Fruit fly (Drosophila melanogaster) whole organism, embryonic: ENCODE data around the gene NFAT.

Experiments used
- Bgb ChIP-seq: fragments of 200-800 bp; sonication (Bioruptor generic); IDR thresholded peaks from 2 replicates; pipeline ENCODE4 v1.3.6; 2022; ENCODE audit warnings: missing biosample characterization, missing genetic modification characterization; ENCODE audit not compliant: partially characterized antibody
- CG15479 ChIP-seq: fragments of 200-800 bp; sonication (Bioruptor generic); optimal IDR thresholded peaks from 3 replicates; lab custom pipeline; 2019; ENCODE audit warnings: missing biosample characterization, mild to moderate bottlenecking, missing genetic modification characterization, moderate library complexity
- CG16813 ChIP-seq: fragments of 200-800 bp; sonication (Bioruptor generic); IDR thresholded peaks from 3 replicates; pipeline ENCODE4 v1.3.6; 2022; ENCODE audit warnings: missing biosample characterization, missing genetic modification characterization; ENCODE audit not compliant: partially characterized antibody
- CG17912 ChIP-seq: fragments of 200-800 bp; sonication (Bioruptor generic); optimal IDR thresholded peaks from 2 replicates; lab custom pipeline; 2018; ENCODE audit warnings: missing biosample characterization, mild to moderate bottlenecking, missing genetic modification characterization
- CG33557 ChIP-seq: fragments of 200-800 bp; sonication (Bioruptor generic); optimal IDR thresholded peaks from 2 replicates; lab custom pipeline; 2019; ENCODE audit warnings: missing biosample characterization, mild to moderate bottlenecking, missing genetic modification characterization, moderate library complexity
- CG3726 ChIP-seq: fragments of 200-800 bp; sonication (Bioruptor generic); IDR thresholded peaks from 3 replicates; pipeline ENCODE4, ENCODE4 v1.3.6; 2022; ENCODE audit warnings: missing biosample characterization, missing genetic modification characterization
- CG3995 ChIP-seq: fragments of 200-800 bp; sonication (Bioruptor generic); optimal IDR thresholded peaks from 3 replicates; lab custom pipeline; 2016; ENCODE audit warnings: missing biosample characterization, missing genetic modification characterization
- CG42726 ChIP-seq: fragments of 200-800 bp; sonication (Bioruptor generic); IDR thresholded peaks from 2 replicates; pipeline ENCODE4 v1.3.6; 2022; ENCODE audit warnings: missing biosample characterization, missing genetic modification characterization; ENCODE audit not compliant: partially characterized antibody
- CG4282 ChIP-seq: fragments of 200-800 bp; sonication (Bioruptor generic); optimal IDR thresholded peaks from 2 replicates; lab custom pipeline; 2016; ENCODE audit warnings: missing biosample characterization, missing genetic modification characterization
- CG4820 ChIP-seq: fragments of 200-800 bp; sonication (Bioruptor generic); optimal IDR thresholded peaks from 3 replicates; lab custom pipeline; 2016; ENCODE audit warnings: missing biosample characterization, missing genetic modification characterization
- CG6791 ChIP-seq: fragments of 200-800 bp; sonication (Bioruptor generic); IDR thresholded peaks from 3 replicates; pipeline ENCODE4 v1.3.6; 2022; ENCODE audit warnings: missing biosample characterization, missing genetic modification characterization; ENCODE audit not compliant: partially characterized antibody
- Dip2 ChIP-seq: fragments of 200-800 bp; sonication (Bioruptor generic); IDR thresholded peaks from 2 replicates; pipeline ENCODE4 v1.3.6; 2022; ENCODE audit warnings: missing biosample characterization, missing genetic modification characterization
- E2f2 ChIP-seq: fragments of 200-800 bp; sonication (Bioruptor generic); IDR thresholded peaks from 2 replicates; pipeline ENCODE4 v1.3.6; 2022; ENCODE audit warnings: missing biosample characterization, missing genetic modification characterization
- Fer1 ChIP-seq: fragments of 200-800 bp; sonication (Bioruptor generic); optimal IDR thresholded peaks from 2 replicates; lab custom pipeline; 2017; ENCODE audit warnings: missing biosample characterization, mild to moderate bottlenecking, missing genetic modification characterization
- HLH4C ChIP-seq: fragments of 200-800 bp; sonication (Bioruptor generic); IDR thresholded peaks from 3 replicates; pipeline ENCODE4 v1.3.6; 2022; ENCODE audit warnings: missing biosample characterization, missing genetic modification characterization; ENCODE audit not compliant: partially characterized antibody
- Jarid2 ChIP-seq: fragments of 200-800 bp; sonication (Bioruptor generic); optimal IDR thresholded peaks from 3 replicates; lab custom pipeline; 2017; ENCODE audit warnings: mild to moderate bottlenecking, missing biosample characterization, missing genetic modification reagents, missing genetic modification characterization
- NC2α ChIP-seq: fragments of 200-800 bp; sonication (Bioruptor generic); optimal IDR thresholded peaks from 2 replicates; lab custom pipeline; 2016; ENCODE audit warnings: missing biosample characterization, missing genetic modification characterization
- Opbp ChIP-seq: fragments of 200-800 bp; sonication (Bioruptor generic); IDR thresholded peaks from 3 replicates; pipeline ENCODE4 v1.3.6; 2022; ENCODE audit warnings: missing biosample characterization, missing genetic modification characterization; ENCODE audit not compliant: partially characterized antibody
- Trl ChIP-seq, 3 experiments: fragments of >200 bp in 2 of 3; fragments of 200-800 bp in 1 of 3; sonication (Bioruptor generic) in 1 of 3; optimal IDR thresholded peaks; 2 replicates in 1 of 3; 3 replicates in 2 of 3; lab custom pipeline; 2016 to 2017; ENCODE audit warnings: missing biosample characterization in 1 of 3, missing genetic modification characterization in 1 of 3
- Xrp1 ChIP-seq: fragments of 200-800 bp; sonication (Bioruptor generic); IDR thresholded peaks from 2 replicates; pipeline ENCODE4 v1.3.6; 2022; ENCODE audit warnings: missing biosample characterization, missing genetic modification characterization
- bbx ChIP-seq: fragments of 200-800 bp; sonication (Bioruptor generic); IDR thresholded peaks from 2 replicates; pipeline ENCODE4 v1.3.6; 2022; ENCODE audit warnings: missing biosample characterization, missing genetic modification characterization; ENCODE audit not compliant: partially characterized antibody
- bowl ChIP-seq: fragments of 200-800 bp; sonication (Bioruptor generic); IDR thresholded peaks from 2 replicates; pipeline ENCODE4 v1.3.6; 2022; ENCODE audit warnings: missing biosample characterization, missing genetic modification characterization
- br ChIP-seq: fragments of >200 bp; optimal IDR thresholded peaks from 2 replicates; lab custom pipeline; 2017
- chinmo ChIP-seq: fragments of 200-800 bp; sonication (Bioruptor generic); IDR thresholded peaks from 4 replicates; pipeline ENCODE4 v1.3.6; 2022; ENCODE audit warnings: missing biosample characterization, missing genetic modification characterization; ENCODE audit not compliant: partially characterized antibody
- croc ChIP-seq: fragments of 200-800 bp; sonication (Bioruptor generic); conservative IDR thresholded peaks from 3 replicates; pipeline ENCODE4 v1.3.6; 2022; ENCODE audit warnings: missing biosample characterization, missing genetic modification characterization
- crol ChIP-seq: fragments of 200-800 bp; sonication (Bioruptor generic); IDR thresholded peaks from 2 replicates; pipeline ENCODE4 v1.3.6; 2022; ENCODE audit warnings: missing biosample characterization, missing genetic modification characterization
- cwo ChIP-seq: fragments of 200-800 bp; sonication (Bioruptor generic); optimal IDR thresholded peaks from 3 replicates; lab custom pipeline; 2017; ENCODE audit warnings: missing biosample characterization, missing genetic modification characterization, mild to moderate bottlenecking, moderate library complexity, missing genetic modification reagents
- jing ChIP-seq: fragments of 200-800 bp; sonication (Bioruptor generic); optimal IDR thresholded peaks from 2 replicates; lab custom pipeline; 2018; ENCODE audit warnings: missing biosample characterization, mild to moderate bottlenecking, missing genetic modification characterization
- kah ChIP-seq: fragments of 200-800 bp; sonication (Bioruptor generic); optimal IDR thresholded peaks from 2 replicates; lab custom pipeline; 2018; ENCODE audit warnings: missing biosample characterization, mild to moderate bottlenecking, missing genetic modification characterization
- kni ChIP-seq: fragments of 200-800 bp; sonication (Bioruptor generic); optimal IDR thresholded peaks from 3 replicates; lab custom pipeline; 2017; ENCODE audit warnings: mild to moderate bottlenecking, missing biosample characterization, missing genetic modification reagents, missing genetic modification characterization
- knrl ChIP-seq: fragments of 200-800 bp; sonication (Bioruptor generic); IDR thresholded peaks from 3 replicates; pipeline ENCODE4 v1.3.6; 2022; ENCODE audit warnings: missing biosample characterization, missing genetic modification characterization; ENCODE audit not compliant: partially characterized antibody
- lbe ChIP-seq: fragments of 200-800 bp; sonication (Bioruptor generic); optimal IDR thresholded peaks from 2 replicates; lab custom pipeline; 2016; ENCODE audit warnings: missing biosample characterization, mild to moderate bottlenecking, missing genetic modification characterization
- seq ChIP-seq: fragments of 200-800 bp; sonication (Bioruptor generic); IDR thresholded peaks from 2 replicates; pipeline ENCODE4 v1.3.6; 2022; ENCODE audit warnings: missing biosample characterization, missing genetic modification characterization
- sug ChIP-seq: fragments of 200-800 bp; optimal IDR thresholded peaks from 2 replicates; lab custom pipeline; 2019; ENCODE audit warnings: missing biosample characterization, mild to moderate bottlenecking, missing genetic modification characterization, moderate library complexity
- vnd ChIP-seq: fragments of 200-800 bp; sonication (Bioruptor generic); IDR thresholded peaks from 3 replicates; pipeline ENCODE4 v1.3.6; 2022; ENCODE audit warnings: missing biosample characterization, missing genetic modification characterization; ENCODE audit not compliant: partially characterized antibody

Gene NFAT

DNA sequence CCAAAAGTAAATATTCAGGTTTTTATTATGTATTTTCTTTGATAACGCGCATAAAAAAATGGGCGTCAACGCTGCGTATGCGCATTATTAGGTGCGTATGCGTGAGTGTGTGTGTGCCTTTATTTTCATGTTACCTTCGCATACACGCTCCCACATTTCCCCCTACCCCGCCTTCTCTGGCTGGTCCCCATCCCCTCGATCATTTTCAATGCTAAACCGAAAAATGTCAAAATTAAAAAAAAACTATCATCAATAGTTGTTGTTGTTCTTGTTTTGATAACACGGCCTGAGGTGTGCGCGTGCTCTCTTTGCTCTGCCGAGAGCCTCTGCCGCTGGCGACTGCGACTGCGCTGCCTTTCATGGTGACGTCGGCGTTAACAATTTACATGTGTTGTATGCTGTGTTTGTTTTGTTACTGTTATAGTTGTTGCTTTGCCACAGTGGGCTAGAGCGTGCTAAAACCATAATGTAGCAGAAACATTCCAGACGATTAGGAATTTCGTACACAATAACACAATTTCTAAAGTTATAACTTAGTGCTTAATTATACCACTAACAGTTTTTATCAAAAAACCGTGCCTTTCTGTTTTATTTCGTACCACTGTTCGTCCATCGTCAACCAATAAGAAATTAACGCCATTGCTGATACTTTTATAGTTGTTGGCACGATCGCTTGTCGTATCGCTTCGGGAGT is 15.6 kb downstream of the NFAT start (continued):
- TF ChIP-seq CG16813 (GFP tag; lab: Robert Waterston, UW) (peak; percentile 60), croc (peak; percentile 97), CG33557 (GFP tag; lab: Kevin White, UChicago) (peak; percentile 86), jing (GFP tag; lab: Kevin White, UChicago) (peak; percentile 99), bowl (GFP tag; lab: Robert Waterston, UW) (peak; percentile 99), CG4282 (peak; percentile 99), CG4820 (peak; percentile 98), lbe (GFP tag; lab: Kevin White, UChicago) (peak; percentile 84), NC2α (GFP tag; lab: Kevin White, UChicago) (peak; percentile 98), Dip2 (GFP tag; lab: Robert Waterston, UW) (peak; percentile 74; the same call in 1 of the 2 replicates), seq (GFP tag; lab: Robert Waterston, UW) (peak; percentile 99), CG3726 (GFP tag; lab: Robert Waterston, UW) (peak; percentile 98), Xrp1 (peak; percentile 99)
- TF ChIP-seq, all 482 proteins: peak for 459

DNA sequence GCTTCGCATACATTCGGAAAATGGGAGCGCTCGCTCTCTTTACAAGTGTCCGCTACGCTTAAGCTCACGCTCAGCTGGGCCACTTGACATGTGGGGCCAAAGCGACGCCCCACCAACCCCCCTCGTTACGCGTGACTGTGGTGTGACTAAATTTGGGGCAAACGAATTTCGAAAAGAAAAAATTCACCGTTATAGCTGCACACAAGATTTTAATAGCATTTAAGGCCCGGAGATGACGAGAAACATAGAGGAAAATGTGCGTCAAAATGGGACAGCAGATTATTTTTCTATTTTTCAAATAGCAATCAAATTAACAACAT is 16.1 kb downstream of the NFAT start:
- TF ChIP-seq Xrp1 (no peak), CG17912 (GFP tag; lab: Kevin White, UChicago) (no peak), bbx (0 out of 2 replicates have a peak, but pooled peaks have one; percentile 23), E2f2 (GFP tag; lab: Robert Waterston, UW) (0 out of 2 replicates have a peak, but pooled peaks have one; percentile 0), CG3995 (peak; percentile 58), crol (peak; percentile 92), br (no peak), Fer1 (GFP tag; lab: Kevin White, UChicago) (no peak), Jarid2 (no peak), CG15479 (GFP tag; lab: Kevin White, UChicago) (no peak), cwo (GFP tag; lab: Kevin White, UChicago) (no peak), Bgb (GFP tag; lab: Robert Waterston, UW) (0 out of 2 replicates have a peak, but pooled peaks have one; percentile 5), Trl (optimal IDR thresholded peaks at IDR 0.05; lab: Kevin White, UChicago) (peak in 1 of 2 experiments; percentile 42), Trl (GFP tag; optimal IDR thresholded peaks at IDR 0.05; lab: Kevin White, UChicago) (no peak), kah (GFP tag; lab: Kevin White, UChicago) (no peak), knrl (GFP tag; lab: Robert Waterston, UW) (0 out of 3 replicates have a peak, but pooled peaks have one; percentile 3), chinmo (GFP tag; lab: Robert Waterston, UW) (0 out of 4 replicates have a peak, but pooled peaks have one; percentile 33), HLH4C (GFP tag; lab: Robert Waterston, UW) (0 out of 3 replicates have a peak, but pooled peaks have one; percentile 5), kni (GFP tag; lab: Kevin White, UChicago) (peak; percentile 90), CG42726 (GFP tag; lab: Robert Waterston, UW) (0 out of 2 replicates have a peak, but pooled peaks have one; percentile 1), Opbp (GFP tag; lab: Robert Waterston, UW) (0 out of 3 replicates have a peak, but pooled peaks have one; percentile 1), CG6791 (GFP tag; lab: Robert Waterston, UW) (0 out of 3 replicates have a peak, but pooled peaks have one; percentile 3), sug (tag; lab: Kevin White, UChicago) (peak; percentile 73), vnd (GFP tag; lab: Robert Waterston, UW) (peak; percentile 53; the same call in 1 of the 3 replicates)
